Worm (Caenorhabditis elegans) whole organism, L2 larva: ENCODE data around the gene rhgf-1.
A peak's percentile ranks its signal among the peaks of the same experiment; 100 is the strongest.

Experiments
- C34F6.9 ChIP-seq: fragments of 150-350 bp; optimal IDR thresholded peaks from 2 replicates; lab custom pipeline; 2014; ENCODE audit warnings: missing biosample characterization, missing genetic modification characterization
- F13H6.1 ChIP-seq: sonication (generic microtip); optimal IDR thresholded peaks from 2 replicates; lab custom pipeline; 2016; ENCODE audit warnings: missing genetic modification characterization, missing compliant biosample characterization
- R02D3.7 ChIP-seq: fragments of 150-350 bp; optimal IDR thresholded peaks from 2 replicates; lab custom pipeline; 2014; ENCODE audit warnings: missing biosample characterization, missing genetic modification characterization
- Y55F3AM.14 ChIP-seq: fragments of 200-800 bp; sonication (Bioruptor generic); optimal IDR thresholded peaks from 2 replicates; lab custom pipeline; 2018; ENCODE audit warnings: mild to moderate bottlenecking, missing genetic modification characterization, missing compliant biosample characterization
- ZK546.5 ChIP-seq: sonication (generic microtip); optimal IDR thresholded peaks from 2 replicates; lab custom pipeline; 2017; ENCODE audit warnings: missing biosample characterization, missing genetic modification characterization
- blmp-1 ChIP-seq: sonication (generic microtip); optimal IDR thresholded peaks from 2 replicates; lab custom pipeline; 2017; ENCODE audit warnings: missing genetic modification characterization, mild to moderate bottlenecking, missing compliant biosample characterization, antibody characterized with exemption, moderate library complexity; ENCODE audit not compliant: insufficient read depth
- ceh-16 ChIP-seq: fragments of 150-350 bp; optimal IDR thresholded peaks from 2 replicates; lab custom pipeline; 2014; ENCODE audit warnings: missing biosample characterization, missing genetic modification characterization
- ceh-82 ChIP-seq: fragments of 150-350 bp; optimal IDR thresholded peaks from 2 replicates; lab custom pipeline; 2014; ENCODE audit warnings: missing biosample characterization, missing genetic modification characterization
- crh-2 ChIP-seq: sonication (generic microtip); optimal IDR thresholded peaks from 2 replicates; lab custom pipeline; 2017; ENCODE audit warnings: missing biosample characterization, missing genetic modification characterization
- dmd-4 ChIP-seq: sonication (generic microtip); optimal IDR thresholded peaks from 2 replicates; lab custom pipeline; 2017; ENCODE audit warnings: missing biosample characterization, missing genetic modification characterization
- egl-27 ChIP-seq: sonication (generic microtip); optimal IDR thresholded peaks from 3 replicates; lab custom pipeline; 2017; ENCODE audit warnings: missing biosample characterization, missing genetic modification reagents, missing genetic modification characterization
- elt-3 ChIP-seq: sonication (generic microtip); optimal IDR thresholded peaks from 2 replicates; lab custom pipeline; 2017; ENCODE audit warnings: missing biosample characterization, missing genetic modification characterization
- fos-1 ChIP-seq: fragments of 150-350 bp; optimal IDR thresholded peaks from 2 replicates; lab custom pipeline; 2014; ENCODE audit warnings: missing biosample characterization, missing genetic modification characterization
- gmeb-1 ChIP-seq: fragments of 150-350 bp; optimal IDR thresholded peaks from 2 replicates; lab custom pipeline; 2014; ENCODE audit warnings: missing biosample characterization, missing genetic modification characterization
- lin-11 ChIP-seq: fragments of 150-350 bp; sonication (generic microtip); optimal IDR thresholded peaks from 2 replicates; lab custom pipeline; 2014; ENCODE audit warnings: missing biosample characterization, missing genetic modification characterization, inconsistent platforms, mixed read lengths
- lin-13 ChIP-seq: fragments of 150-350 bp; optimal IDR thresholded peaks from 2 replicates; lab custom pipeline; 2014; ENCODE audit warnings: missing biosample characterization, missing genetic modification reagents, missing genetic modification characterization
- lin-39 ChIP-seq: fragments of 150-350 bp; optimal IDR thresholded peaks from 2 replicates; lab custom pipeline; 2014; ENCODE audit warnings: missing biosample characterization, missing genetic modification reagents, missing genetic modification characterization
- lsy-2 ChIP-seq, 2 experiments: fragments of 150-350 bp in 1 of 2; sonication (generic microtip) in 1 of 2; optimal IDR thresholded peaks; 2 replicates each; lab custom pipeline; 2014 to 2017; ENCODE audit warnings: missing biosample characterization in 2 of 2, missing genetic modification characterization in 2 of 2
- mbf-1 ChIP-seq: sonication (generic microtip); optimal IDR thresholded peaks from 2 replicates; lab custom pipeline; 2017; ENCODE audit warnings: missing biosample characterization, missing genetic modification characterization
- mdl-1 ChIP-seq, 2 experiments: fragments of 150-350 bp in 1 of 2; sonication (generic microtip) in 1 of 2; optimal IDR thresholded peaks; 2 replicates each; lab custom pipeline; 2017; ENCODE audit warnings: missing biosample characterization in 2 of 2, missing genetic modification characterization in 2 of 2
- nhr-10 ChIP-seq: sonication (generic microtip); optimal IDR thresholded peaks from 2 replicates; lab custom pipeline; 2017; ENCODE audit warnings: missing biosample characterization, missing genetic modification characterization
- nhr-12 ChIP-seq: fragments of 150-350 bp; optimal IDR thresholded peaks from 2 replicates; lab custom pipeline; 2014; ENCODE audit warnings: missing biosample characterization, missing genetic modification characterization
- nhr-129 ChIP-seq: fragments of 150-350 bp; optimal IDR thresholded peaks from 2 replicates; lab custom pipeline; 2014; ENCODE audit warnings: missing biosample characterization, missing genetic modification characterization
- nhr-21 ChIP-seq: fragments of 150-350 bp; optimal IDR thresholded peaks from 2 replicates; lab custom pipeline; 2014; ENCODE audit warnings: missing biosample characterization, missing genetic modification characterization
- nhr-237 ChIP-seq: fragments of 150-350 bp; optimal IDR thresholded peaks from 2 replicates; lab custom pipeline; 2014; ENCODE audit warnings: missing biosample characterization, missing genetic modification characterization
- nhr-25 ChIP-seq: fragments of 150-350 bp; sonication (generic microtip); optimal IDR thresholded peaks from 3 replicates; lab custom pipeline; 2014; ENCODE audit warnings: missing biosample characterization, missing genetic modification characterization
- peb-1 ChIP-seq: fragments of 150-350 bp; optimal IDR thresholded peaks from 2 replicates; lab custom pipeline; 2014; ENCODE audit warnings: missing biosample characterization, missing genetic modification characterization
- sem-4 ChIP-seq: fragments of 150-350 bp; optimal IDR thresholded peaks from 2 replicates; lab custom pipeline; 2014; ENCODE audit warnings: missing biosample characterization, missing genetic modification reagents, missing genetic modification characterization
- skn-1 ChIP-seq: sonication (generic microtip); optimal IDR thresholded peaks from 2 replicates; lab custom pipeline; 2017; ENCODE audit warnings: missing biosample characterization, missing genetic modification characterization
- sma-9 ChIP-seq, 2 experiments: fragments of 150-350 bp in 1 of 2; sonication (generic microtip) in 1 of 2; optimal IDR thresholded peaks; 2 replicates each; lab custom pipeline; 2014 to 2016; ENCODE audit warnings: missing genetic modification characterization in 2 of 2, mild to moderate bottlenecking in 1 of 2, missing biosample characterization in 1 of 2, missing compliant biosample characterization in 1 of 2, missing genetic modification reagents in 1 of 2, moderate library complexity in 1 of 2
- unc-55 ChIP-seq: fragments of 150-350 bp; sonication (generic microtip); optimal IDR thresholded peaks from 3 replicates; lab custom pipeline; 2014; ENCODE audit warnings: missing biosample characterization, missing genetic modification reagents, missing genetic modification characterization
- unc-62 ChIP-seq: fragments of 150-350 bp; optimal IDR thresholded peaks from 2 replicates; lab custom pipeline; 2014; ENCODE audit warnings: missing biosample characterization, missing genetic modification reagents, missing genetic modification characterization
- zag-1 ChIP-seq: fragments of 150-350 bp; optimal IDR thresholded peaks from 2 replicates; lab custom pipeline; 2014; ENCODE audit warnings: missing biosample characterization, missing genetic modification characterization
- ztf-1 ChIP-seq: fragments of 200-800 bp; sonication (Bioruptor generic); conservative IDR thresholded peaks from 2 replicates; pipeline ENCODE4 v1.3.6; 2022; ENCODE audit warnings: missing genetic modification characterization, missing compliant biosample characterization
- ztf-11 ChIP-seq: sonication (generic microtip); optimal IDR thresholded peaks from 2 replicates; lab custom pipeline; 2017; ENCODE audit warnings: missing biosample characterization, missing genetic modification characterization
- ztf-4 ChIP-seq: fragments of 150-350 bp; optimal IDR thresholded peaks from 2 replicates; lab custom pipeline; 2014; ENCODE audit warnings: missing biosample characterization, missing genetic modification characterization

Gene rhgf-1

DNA sequence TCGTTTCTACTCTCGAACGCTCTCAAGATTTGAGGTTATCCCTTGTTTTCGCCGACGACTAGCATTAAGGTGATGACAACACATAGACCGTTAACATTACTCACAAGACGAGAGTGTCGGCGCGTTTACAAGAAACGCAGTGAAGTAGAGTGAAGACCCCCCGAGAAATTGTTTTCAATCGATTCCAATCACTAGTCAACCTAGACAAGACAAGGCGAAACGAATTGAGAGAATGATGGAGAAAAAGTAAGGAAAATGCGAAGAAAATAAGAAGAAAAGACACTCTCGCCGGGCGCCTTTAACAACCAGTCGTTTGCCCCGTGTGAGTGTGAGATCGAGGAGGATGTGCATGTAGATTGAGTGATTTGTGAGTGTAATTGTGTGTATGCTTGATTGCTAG, 27.1 kb downstream of the rhgf-1 start (continued):
- TF ChIP-seq fos-1 (tag; lab: Kevin White, UChicago) (peak; percentile 92), zag-1 (tag; lab: Kevin White, UChicago) (no peak), peb-1 (no peak), nhr-12 (tag; lab: Kevin White, UChicago) (no peak)

DNA sequence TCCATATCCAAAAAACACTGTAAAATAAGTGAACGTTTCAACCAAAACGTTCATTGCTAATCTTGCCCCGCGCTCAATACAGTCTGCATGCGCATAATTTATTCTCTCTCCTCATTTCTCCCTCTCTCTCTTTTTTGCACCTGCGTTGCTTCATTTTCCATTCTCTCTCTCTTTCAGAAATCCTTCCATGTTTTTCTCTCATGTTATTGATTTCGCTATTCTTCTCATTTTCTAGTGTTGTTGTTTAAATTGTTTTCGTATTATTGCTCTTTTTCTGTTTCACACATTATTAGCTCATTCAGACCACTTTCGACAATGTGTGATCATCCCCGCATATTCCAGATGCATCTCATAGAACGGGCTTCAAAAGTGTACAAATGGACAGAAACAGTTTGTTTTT, 30.0 kb downstream of the rhgf-1 start, which contains the start of gene phf-31:
Gene phf-31, plus strand, starts transcription at position 301 of the 400 bp plus-strand sequence.
- no peak for TF ChIP-seq nhr-21 (tag; lab: Kevin White, UChicago)
- TF ChIP-seq unc-55, result no peak
- TF ChIP-seq lsy-2 (tag; optimal IDR thresholded peaks at IDR 0.05; lab: Kevin White, UChicago), result no peak
- TF ChIP-seq nhr-237 (tag; lab: Kevin White, UChicago), result no peak
- TF ChIP-seq Y55F3AM.14 (GFP tag; lab: Kevin White, UChicago), result no peak
- no peak for TF ChIP-seq skn-1 (tag; lab: Kevin White, UChicago)
- no peak for TF ChIP-seq egl-27 (tag; lab: Kevin White, UChicago)
- no peak for TF ChIP-seq sem-4 (tag; lab: Kevin White, UChicago)
- TF ChIP-seq fos-1 (tag; lab: Kevin White, UChicago), result no peak
- TF ChIP-seq R02D3.7 (tag; lab: Kevin White, UChicago), result no peak
- TF ChIP-seq ceh-16 (tag; lab: Kevin White, UChicago), result no peak

DNA sequence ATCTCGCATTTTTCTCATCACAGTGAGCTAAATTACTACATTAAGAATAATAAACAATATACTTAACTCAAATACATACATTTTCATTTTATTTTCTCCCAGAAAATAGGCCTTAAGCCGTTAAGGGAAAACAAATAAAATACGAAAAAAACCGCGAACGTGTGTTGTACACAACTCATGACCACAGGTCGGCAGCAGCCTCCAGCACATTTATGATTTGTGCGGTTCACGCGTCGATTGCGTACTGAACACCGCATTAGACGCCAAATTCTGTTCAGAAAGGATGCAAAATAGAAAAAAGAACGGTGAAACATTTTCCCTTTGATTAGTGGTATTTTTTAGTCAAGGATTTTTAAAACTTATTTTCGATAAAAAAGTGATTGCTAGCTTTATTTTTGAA, 32.5 kb downstream of the rhgf-1 start:
- TF ChIP-seq unc-55 (peak; percentile 27), crh-2 (tag; lab: Kevin White, UChicago) (peak; percentile 65), F13H6.1 (tag; lab: Kevin White, UChicago) (no peak), sma-9 (GFP tag; optimal IDR thresholded peaks at IDR 0.05; lab: Kevin White, UChicago) (no peak), sma-9 (tag; optimal IDR thresholded peaks at IDR 0.05; lab: Kevin White, UChicago) (no peak), R02D3.7 (tag; lab: Kevin White, UChicago) (no peak), unc-62 (GFP tag; lab: Kevin White, UChicago) (no peak), nhr-25 (tag; lab: Kevin White, UChicago) (peak; percentile 5), ztf-11 (tag; lab: Kevin White, UChicago) (no peak), ZK546.5 (tag; lab: Kevin White, UChicago) (no peak), nhr-12 (tag; lab: Kevin White, UChicago) (no peak), nhr-129 (tag; lab: Kevin White, UChicago) (peak; percentile 54), lin-13 (GFP tag; lab: Kevin White, UChicago) (no peak), lin-11 (no peak), mbf-1 (tag; lab: Kevin White, UChicago) (no peak), nhr-21 (tag; lab: Kevin White, UChicago) (no peak), dmd-4 (tag; lab: Kevin White, UChicago) (no peak), nhr-10 (tag; lab: Kevin White, UChicago) (no peak), mdl-1 (tag; optimal IDR thresholded peaks at IDR 0.05; lab: Kevin White, UChicago) (no peak), gmeb-1 (tag; lab: Kevin White, UChicago) (no peak), blmp-1 (no peak), egl-27 (tag; lab: Kevin White, UChicago) (no peak), lsy-2 (tag; optimal IDR thresholded peaks at IDR 0.05; lab: Kevin White, UChicago) (peak in 1 of 2 experiments; percentile 27), ztf-1 (GFP tag; lab: Robert Waterston, UW) (no peak), nhr-237 (tag; lab: Kevin White, UChicago) (no peak), ceh-82 (tag; lab: Kevin White, UChicago) (no peak), C34F6.9 (tag; lab: Kevin White, UChicago) (peak; percentile 63), elt-3 (no peak), skn-1 (tag; lab: Kevin White, UChicago) (no peak), Y55F3AM.14 (GFP tag; lab: Kevin White, UChicago) (no peak), fos-1 (tag; lab: Kevin White, UChicago) (peak; percentile 85), peb-1 (no peak), ceh-16 (tag; lab: Kevin White, UChicago) (no peak), lin-39 (tag; lab: Kevin White, UChicago) (no peak), ztf-4 (tag; lab: Kevin White, UChicago) (no peak), zag-1 (tag; lab: Kevin White, UChicago) (no peak)
- TF ChIP-seq, all 48 proteins: peak for 7
